In the genomic region with DNA sequence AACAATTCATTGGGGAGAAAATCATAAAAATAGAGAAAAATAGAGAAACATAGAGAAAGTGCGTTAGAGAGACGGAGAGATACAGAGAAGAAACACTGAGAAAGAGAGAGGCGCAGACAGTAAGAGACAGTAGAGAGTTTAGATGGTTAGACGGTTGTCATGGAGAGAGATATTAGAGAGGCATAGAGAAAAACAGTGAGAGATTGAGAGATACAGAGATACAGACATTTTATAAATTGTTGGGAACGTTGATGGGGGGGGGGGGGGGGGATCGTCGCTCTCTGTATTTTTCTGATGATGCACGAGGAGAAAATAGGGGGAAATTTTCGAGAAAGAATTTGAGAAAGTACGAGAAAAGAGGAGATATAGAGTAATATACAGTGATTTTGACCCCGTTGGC, we compare ENCODE assay signal across 7 worm cellular contexts.
TF ChIP-seq lines count a peak whose summit lies in the region.

No protein-coding gene starts in this region.

TF ChIP-seq in whole organism, L1 larva, 84 proteins besides CTCF, POLR2A, EP300 and RAD21 (continued from another document and continues in another):
- TF ChIP-seq fkh-8 (tag; optimal IDR thresholded peaks at IDR 0.05; lab: Kevin White, UChicago), result peak; percentile 67
- TF ChIP-seq rnt-1 (tag; optimal IDR thresholded peaks at IDR 0.05; lab: Kevin White, UChicago), result peak; percentile 85
- TF ChIP-seq ceh-88 (GFP tag; IDR thresholded peaks at IDR 0.05; lab: Robert Waterston, UW), result no peak
- TF ChIP-seq blmp-1 (tag; optimal IDR thresholded peaks at IDR 0.05; lab: Kevin White, UChicago), result peak; percentile 46
- TF ChIP-seq hlh-17 (GFP tag; optimal IDR thresholded peaks at IDR 0.05; lab: Kevin White, UChicago; ENCODE audit: borderline replicate concordance), result no peak
- TF ChIP-seq mef-2 (tag; optimal IDR thresholded peaks at IDR 0.05; lab: Kevin White, UChicago), result no peak
- peak; percentile 93 for TF ChIP-seq lin-14 (GFP tag; optimal IDR thresholded peaks at IDR 0.05; lab: Kevin White, UChicago)
- TF ChIP-seq unc-98 (GFP tag; IDR thresholded peaks at IDR 0.05; lab: Robert Waterston, UW), result no peak; the same call in 1 of the 2 replicates
- TF ChIP-seq F16B12.6 (tag; optimal IDR thresholded peaks at IDR 0.05; lab: Kevin White, UChicago), result peak; percentile 1
- TF ChIP-seq nhr-237 (tag; optimal IDR thresholded peaks at IDR 0.05; lab: Kevin White, UChicago), result peak; percentile 21
- TF ChIP-seq fos-1 (tag; optimal IDR thresholded peaks at IDR 0.05; lab: Kevin White, UChicago), result peak; percentile 66
- peak; percentile 90 for TF ChIP-seq mep-1 (tag; optimal IDR thresholded peaks at IDR 0.05; lab: Kevin White, UChicago)
- TF ChIP-seq sup-37 (GFP tag; optimal IDR thresholded peaks at IDR 0.05; lab: Kevin White, UChicago), result peak; percentile 64
- TF ChIP-seq nhr-90 (tag; optimal IDR thresholded peaks at IDR 0.05; lab: Kevin White, UChicago; ENCODE audit: poor library complexity), result peak; percentile 94
- TF ChIP-seq pax-3 (tag; optimal IDR thresholded peaks at IDR 0.05; lab: Kevin White, UChicago), result peak; percentile 76
- TF ChIP-seq zip-4 (GFP tag; optimal IDR thresholded peaks at IDR 0.05; lab: Kevin White, UChicago), result peak; percentile 57
- no peak for TF ChIP-seq nhr-84 (tag; optimal IDR thresholded peaks at IDR 0.05; lab: Kevin White, UChicago)

TF ChIP-seq in whole organism, L2 larva, 48 proteins besides CTCF, POLR2A, EP300 and RAD21 (continued from another document and continues in another):
- TF ChIP-seq Y55F3AM.14 (GFP tag; optimal IDR thresholded peaks at IDR 0.05; lab: Kevin White, UChicago) (no peak), aly-2 (tag; optimal IDR thresholded peaks at IDR 0.05; lab: Kevin White, UChicago) (no peak), dmd-4 (tag; optimal IDR thresholded peaks at IDR 0.05; lab: Kevin White, UChicago) (no peak), elt-1 (tag; optimal IDR thresholded peaks at IDR 0.05; lab: Kevin White, UChicago) (no peak), unc-39 (tag; optimal IDR thresholded peaks at IDR 0.05; lab: Kevin White, UChicago) (no peak), nhr-10 (tag; optimal IDR thresholded peaks at IDR 0.05; lab: Kevin White, UChicago) (no peak), sma-3 (GFP tag; optimal IDR thresholded peaks at IDR 0.05; lab: Kevin White, UChicago) (peak; percentile 88), C34F6.9 (tag; optimal IDR thresholded peaks at IDR 0.05; lab: Kevin White, UChicago) (peak; percentile 92), mab-5 (tag; optimal IDR thresholded peaks at IDR 0.05; lab: Kevin White, UChicago) (peak; percentile 65), unc-55 (GFP tag; optimal IDR thresholded peaks at IDR 0.05; lab: Kevin White, UChicago) (peak; percentile 67), lin-11 (tag; optimal IDR thresholded peaks at IDR 0.05; lab: Kevin White, UChicago) (no peak), lin-39 (tag; optimal IDR thresholded peaks at IDR 0.05; lab: Kevin White, UChicago) (no peak), alr-1 (tag; optimal IDR thresholded peaks at IDR 0.05; lab: Kevin White, UChicago) (no peak), F13H6.1 (tag; optimal IDR thresholded peaks at IDR 0.05; lab: Kevin White, UChicago) (peak; percentile 83), elt-3 (tag; optimal IDR thresholded peaks at IDR 0.05; lab: Kevin White, UChicago) (no peak), ceh-82 (tag; optimal IDR thresholded peaks at IDR 0.05; lab: Kevin White, UChicago) (no peak), nhr-77 (tag; optimal IDR thresholded peaks at IDR 0.05; lab: Kevin White, UChicago) (no peak), mdl-1 (tag; optimal IDR thresholded peaks at IDR 0.05; lab: Kevin White, UChicago) (no peak), nhr-25 (tag; optimal IDR thresholded peaks at IDR 0.05; lab: Kevin White, UChicago) (peak; percentile 94)

TF ChIP-seq in whole organism, L3 larva, 47 proteins besides CTCF, POLR2A, EP300 and RAD21 (continued from another document and continues in another):
- TF ChIP-seq ztf-11 (tag; optimal IDR thresholded peaks at IDR 0.05; lab: Kevin White, UChicago) (no peak), nhr-67 (tag; optimal IDR thresholded peaks at IDR 0.05; lab: Kevin White, UChicago) (no peak), nhr-11 (tag; optimal IDR thresholded peaks at IDR 0.05; lab: Kevin White, UChicago) (peak; percentile 63), ceh-9 (tag; optimal IDR thresholded peaks at IDR 0.05; lab: Kevin White, UChicago) (no peak), elt-2 (tag; optimal IDR thresholded peaks at IDR 0.05; lab: Kevin White, UChicago) (peak; percentile 61), zag-1 (tag; optimal IDR thresholded peaks at IDR 0.05; lab: Kevin White, UChicago) (no peak), ceh-82 (tag; optimal IDR thresholded peaks at IDR 0.05; lab: Kevin White, UChicago) (peak; percentile 43), nhr-23 (tag; optimal IDR thresholded peaks at IDR 0.05; lab: Kevin White, UChicago) (peak; percentile 92), ZK546.5 (tag; optimal IDR thresholded peaks at IDR 0.05; lab: Kevin White, UChicago) (no peak), fkh-2 (tag; optimal IDR thresholded peaks at IDR 0.05; lab: Kevin White, UChicago) (no peak), unc-62 (GFP tag; optimal IDR thresholded peaks at IDR 0.05; lab: Kevin White, UChicago) (no peak), R02D3.7 (tag; optimal IDR thresholded peaks at IDR 0.05; lab: Kevin White, UChicago) (peak; percentile 54), pha-4 (tag; optimal IDR thresholded peaks at IDR 0.05; lab: Kevin White, UChicago) (peak; percentile 87), sea-2 (GFP tag; optimal IDR thresholded peaks at IDR 0.05; lab: Kevin White, UChicago) (no peak), lin-15B (tag; optimal IDR thresholded peaks at IDR 0.05; lab: Kevin White, UChicago) (peak; percentile 40), snpc-4 (tag; optimal IDR thresholded peaks at IDR 0.05; lab: Kevin White, UChicago) (no peak), ceh-28 (tag; optimal IDR thresholded peaks at IDR 0.05; lab: Kevin White, UChicago) (peak; percentile 82), nhr-12 (tag; optimal IDR thresholded peaks at IDR 0.05; lab: Kevin White, UChicago) (no peak), skn-1 (tag; optimal IDR thresholded peaks at IDR 0.05; lab: Kevin White, UChicago) (peak; percentile 22), lsy-12 (tag; optimal IDR thresholded peaks at IDR 0.05; lab: Kevin White, UChicago) (peak; percentile 29)

TF ChIP-seq in whole organism, L4 larva, 104 proteins besides CTCF, POLR2A, EP300 and RAD21 (continued from another document and continues in another):
- TF ChIP-seq set-16 (GFP tag; IDR thresholded peaks at IDR 0.05; lab: Robert Waterston, UW) (no peak), duxl-1 (tag; optimal IDR thresholded peaks at IDR 0.05; lab: Kevin White, UChicago; ENCODE audit: poor library complexity) (no peak), dmd-9 (GFP tag; IDR thresholded peaks at IDR 0.05; lab: Robert Waterston, UW) (no peak), ceh-28 (tag; optimal IDR thresholded peaks at IDR 0.05; lab: Kevin White, UChicago) (no peak), mep-1 (tag; optimal IDR thresholded peaks at IDR 0.05; lab: Kevin White, UChicago) (peak; percentile 84), D1046.2 (GFP tag; IDR thresholded peaks at IDR 0.05; lab: Robert Waterston, UW) (no peak), snpc-1.2 (GFP tag; IDR thresholded peaks at IDR 0.05; lab: Robert Waterston, UW) (no peak), dmd-8 (GFP tag; IDR thresholded peaks at IDR 0.05; lab: Robert Waterston, UW) (no peak), madf-5 (GFP tag; IDR thresholded peaks at IDR 0.05; lab: Robert Waterston, UW) (no peak), pha-4 (GFP tag; IDR thresholded peaks at IDR 0.05; lab: Robert Waterston, UW) (peak; percentile 70), pha-4 (tag; optimal IDR thresholded peaks at IDR 0.05; lab: Kevin White, UChicago) (no peak), mes-2 (tag; optimal IDR thresholded peaks at IDR 0.05; lab: Kevin White, UChicago; ENCODE audit: poor library complexity, severe bottlenecking) (peak; percentile 48), R02D3.7 (tag; optimal IDR thresholded peaks at IDR 0.05; lab: Kevin White, UChicago) (no peak), vab-7 (GFP tag; IDR thresholded peaks at IDR 0.05; lab: Robert Waterston, UW) (no peak), F49E8.2 (tag; optimal IDR thresholded peaks at IDR 0.05; lab: Kevin White, UChicago; ENCODE audit: borderline replicate concordance) (no peak), Y105C5A.15 (GFP tag; IDR thresholded peaks at IDR 0.05; lab: Robert Waterston, UW) (no peak), daf-16 (GFP tag; optimal IDR thresholded peaks at IDR 0.05; lab: Kevin White, UChicago) (peak in 1 of 2 experiments; percentile 18), daf-16 (tag; optimal IDR thresholded peaks at IDR 0.05; lab: Kevin White, UChicago) (peak; percentile 51), cey-2 (tag; optimal IDR thresholded peaks at IDR 0.05; lab: Kevin White, UChicago; ENCODE audit: borderline replicate concordance, insufficient read depth) (no peak)

TF ChIP-seq in whole organism, late embryonic, 69 proteins besides CTCF, POLR2A, EP300 and RAD21 (continued from another document):
- TF ChIP-seq nfya-1 (tag; optimal IDR thresholded peaks at IDR 0.05; lab: Kevin White, UChicago) (peak; percentile 68), fax-1 (tag; optimal IDR thresholded peaks at IDR 0.05; lab: Kevin White, UChicago) (no peak), pax-1 (tag; optimal IDR thresholded peaks at IDR 0.05; lab: Kevin White, UChicago) (peak; percentile 70), elt-2 (tag; optimal IDR thresholded peaks at IDR 0.05; lab: Kevin White, UChicago) (peak; percentile 17)

TF ChIP-seq in whole organism, mixed stage, embryonic, 35 proteins besides CTCF, POLR2A, EP300 and RAD21 (continued from another document):
- peak; percentile 26 for TF ChIP-seq ceh-39 (tag; optimal IDR thresholded peaks at IDR 0.05; lab: Kevin White, UChicago)
- TF ChIP-seq mab-5 (tag; optimal IDR thresholded peaks at IDR 0.05; lab: Kevin White, UChicago), result peak; percentile 69
- no peak for TF ChIP-seq hlh-1 (tag; optimal IDR thresholded peaks at IDR 0.05; lab: Kevin White, UChicago)
- no peak for TF ChIP-seq drap-1 (GFP tag; optimal IDR thresholded peaks at IDR 0.05; lab: Kevin White, UChicago)
- TF ChIP-seq sem-2 (GFP tag; optimal IDR thresholded peaks at IDR 0.05; lab: Kevin White, UChicago), result no peak
- no peak for TF ChIP-seq nhr-76 (tag; optimal IDR thresholded peaks at IDR 0.05; lab: Kevin White, UChicago)
- no peak for TF ChIP-seq cnd-1 (tag; optimal IDR thresholded peaks at IDR 0.05; lab: Kevin White, UChicago)

TF ChIP-seq in whole organism, young adult, 124 proteins besides CTCF, POLR2A, EP300 and RAD21 (continued from another document):
- TF ChIP-seq hlh-12 (tag; optimal IDR thresholded peaks at IDR 0.05; lab: Kevin White, UChicago) (no peak), K11D2.4 (GFP tag; IDR thresholded peaks at IDR 0.05; lab: Robert Waterston, UW) (peak; percentile 80), Y53F4B.3 (GFP tag; IDR thresholded peaks at IDR 0.05; lab: Robert Waterston, UW) (no peak), mxl-1 (tag; optimal IDR thresholded peaks at IDR 0.05; lab: Kevin White, UChicago) (no peak), tbp1 (GFP tag; optimal IDR thresholded peaks at IDR 0.05; lab: Kevin White, UChicago) (peak; percentile 43), gei-17 (GFP tag; optimal IDR thresholded peaks at IDR 0.05; lab: Kevin White, UChicago) (peak; percentile 6), ztf-26 (tag; optimal IDR thresholded peaks at IDR 0.05; lab: Kevin White, UChicago) (peak; percentile 91), let-607 (tag; optimal IDR thresholded peaks at IDR 0.05; lab: Kevin White, UChicago) (no peak), tlf-1 (GFP tag; optimal IDR thresholded peaks at IDR 0.05; lab: Kevin White, UChicago) (peak; percentile 0), egrh-3 (GFP tag; IDR thresholded peaks at IDR 0.05; lab: Robert Waterston, UW) (peak; percentile 53), K12H6.12 (tag; optimal IDR thresholded peaks at IDR 0.05; lab: Kevin White, UChicago) (peak; percentile 34), unc-130 (GFP tag; optimal IDR thresholded peaks at IDR 0.05; lab: Kevin White, UChicago) (no peak), ekl-4 (GFP tag; IDR thresholded peaks at IDR 0.05; lab: Robert Waterston, UW) (0 out of 2 replicates have a peak, but pooled peaks have one; percentile 59), ztf-6 (GFP tag; IDR thresholded peaks at IDR 0.05; lab: Robert Waterston, UW) (no peak), mcd-1 (GFP tag; IDR thresholded peaks at IDR 0.05; lab: Robert Waterston, UW) (peak; percentile 56), tbx-9 (tag; optimal IDR thresholded peaks at IDR 0.05; lab: Kevin White, UChicago; ENCODE audit: borderline replicate concordance) (no peak), hmg-1.2 (GFP tag; IDR thresholded peaks at IDR 0.05; lab: Robert Waterston, UW) (peak; percentile 98), lsy-27 (tag; optimal IDR thresholded peaks at IDR 0.05; lab: Kevin White, UChicago; ENCODE audit: borderline replicate concordance, insufficient read depth) (no peak), C06A6.2 (GFP tag; conservative IDR thresholded peaks at IDR 0.05; lab: Robert Waterston, UW) (peak; percentile 77), B0336.3 (GFP tag; IDR thresholded peaks at IDR 0.05; lab: Robert Waterston, UW) (peak; percentile 46; the same call in 1 of the 2 replicates), Y79H2A.3 (GFP tag; conservative IDR thresholded peaks at IDR 0.05; lab: Robert Waterston, UW) (no peak), mes-4 (tag; optimal IDR thresholded peaks at IDR 0.05; lab: Kevin White, UChicago) (no peak), ztf-22 (GFP tag; optimal IDR thresholded peaks at IDR 0.05; lab: Kevin White, UChicago) (no peak), C17E4.6 (GFP tag; IDR thresholded peaks at IDR 0.05; lab: Robert Waterston, UW) (no peak), nhr-80 (tag; optimal IDR thresholded peaks at IDR 0.05; lab: Kevin White, UChicago) (peak; percentile 14), lsl-1 (GFP tag; optimal IDR thresholded peaks at IDR 0.05; lab: Kevin White, UChicago) (no peak)
